Worm (Caenorhabditis elegans): ENCODE measurements around the gene F25A2.1.

F25A2.1 gene

DNA sequence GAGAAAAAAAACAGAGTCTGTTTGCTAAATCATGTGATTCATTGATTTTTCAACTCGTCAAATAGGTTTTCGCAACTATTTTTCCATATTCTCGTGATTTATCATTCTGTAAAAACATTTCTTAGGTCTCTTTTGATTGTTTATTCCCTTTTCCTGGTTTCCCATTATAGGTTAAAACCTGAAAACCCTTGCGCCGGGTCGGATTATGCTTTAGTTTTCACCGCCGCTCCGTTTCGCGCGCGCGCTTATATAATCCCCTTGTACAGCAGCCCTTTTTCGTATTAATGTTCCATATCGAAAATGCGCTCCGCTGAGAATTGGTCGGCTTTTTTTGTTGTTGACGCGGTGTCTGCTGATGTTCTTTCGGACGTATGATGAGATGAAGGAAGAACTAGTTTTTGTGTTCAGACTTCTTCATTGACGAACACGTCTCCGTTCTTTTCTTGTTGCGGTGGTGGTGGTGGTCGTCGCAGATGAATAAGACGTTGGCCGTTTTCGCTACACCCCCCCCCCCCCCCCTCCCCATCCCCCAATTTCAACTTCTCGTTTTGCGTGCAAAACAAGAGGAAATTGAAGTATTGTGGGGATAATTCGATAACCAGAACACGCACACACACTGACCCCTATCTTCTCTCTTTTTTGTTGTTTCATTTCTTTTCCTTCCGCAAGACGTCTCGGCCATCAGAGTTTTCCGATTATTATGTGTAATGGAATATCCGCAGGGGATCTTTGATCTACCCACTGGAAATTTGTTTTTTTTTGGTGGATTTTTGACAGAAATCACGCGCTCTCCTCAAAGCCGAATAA is 24.7 kb upstream of the F25A2.1 start:
- no peak for TF ChIP-seq dao-5 (tag; optimal IDR thresholded peaks at IDR 0.05)
- TF ChIP-seq him-1 (tag; optimal IDR thresholded peaks at IDR 0.05): no peak
- no peak for TF ChIP-seq W03F9.2 (tag; optimal IDR thresholded peaks at IDR 0.05)

DNA sequence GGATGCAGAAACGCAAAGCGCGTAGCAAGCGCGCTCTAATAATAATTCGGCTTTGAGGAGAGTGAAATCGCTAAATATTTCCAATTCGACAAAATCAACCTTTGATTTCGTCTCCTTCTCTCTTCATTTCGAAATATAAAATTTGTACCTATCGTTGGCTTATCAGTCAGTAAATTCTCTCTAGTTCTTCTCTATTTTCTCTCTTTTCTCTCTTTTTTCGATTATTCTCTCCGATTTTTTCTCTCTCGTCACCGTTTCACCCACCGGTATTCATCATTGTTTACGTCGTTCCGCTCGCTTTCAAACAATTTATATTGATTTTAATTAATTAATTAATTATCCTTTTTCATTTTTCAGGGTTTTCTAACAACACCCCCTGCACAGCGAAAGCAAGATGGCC is 23.5 kb upstream of the F25A2.1 start, which contains the start of gene cmd-1:
cmd-1 (plus strand) TSS at position 358 of the 400 bp plus-strand sequence.
- no peak for TF ChIP-seq him-1 (tag; optimal IDR thresholded peaks at IDR 0.05)
- no peak for TF ChIP-seq W03F9.2 (tag; optimal IDR thresholded peaks at IDR 0.05)

DNA sequence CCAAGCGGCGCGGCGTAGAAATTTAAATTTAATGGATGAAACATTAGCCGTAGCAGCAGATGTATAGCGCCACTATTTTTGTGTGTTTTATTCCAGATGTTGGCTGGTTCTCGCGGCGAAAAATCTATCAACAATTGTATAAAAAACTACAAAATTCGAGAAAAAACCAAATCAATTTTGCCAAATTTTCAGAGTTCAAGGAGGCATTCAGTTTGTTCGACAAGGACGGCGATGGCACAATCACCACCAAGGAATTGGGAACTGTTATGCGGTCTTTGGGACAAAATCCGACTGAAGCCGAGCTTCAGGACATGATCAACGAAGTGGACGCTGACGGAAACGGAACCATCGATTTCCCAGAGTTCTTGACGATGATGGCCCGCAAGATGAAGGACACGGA is 22.9 kb upstream of the F25A2.1 start:
- TF ChIP-seq W03F9.2 (tag; optimal IDR thresholded peaks at IDR 0.05) (no peak), dao-5 (tag; optimal IDR thresholded peaks at IDR 0.05) (no peak), him-1 (tag; optimal IDR thresholded peaks at IDR 0.05) (no peak)

DNA sequence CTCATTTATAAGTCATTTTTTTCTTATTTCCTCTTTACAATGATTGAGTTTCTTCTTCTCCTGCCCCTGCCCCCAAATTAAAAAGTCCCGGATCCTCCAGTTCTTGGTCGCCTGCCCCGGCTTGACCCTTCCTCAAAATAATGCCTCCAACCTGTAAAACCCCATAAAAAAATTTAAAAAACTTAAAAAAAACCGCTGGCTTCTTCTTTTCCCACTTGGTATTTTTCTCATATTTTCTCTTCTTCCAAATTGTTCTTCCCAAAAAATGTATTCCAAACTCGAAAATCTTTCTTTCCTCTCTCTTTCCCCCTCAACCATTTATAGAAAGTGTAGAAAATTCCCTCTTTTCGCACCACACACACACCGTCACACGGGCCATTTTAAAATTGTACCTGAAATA is 21.9 kb upstream of the F25A2.1 start:
- no peak for TF ChIP-seq dao-5 (tag; optimal IDR thresholded peaks at IDR 0.05)
- no peak for TF ChIP-seq W03F9.2 (tag; optimal IDR thresholded peaks at IDR 0.05)
- no peak for TF ChIP-seq him-1 (tag; optimal IDR thresholded peaks at IDR 0.05)

DNA sequence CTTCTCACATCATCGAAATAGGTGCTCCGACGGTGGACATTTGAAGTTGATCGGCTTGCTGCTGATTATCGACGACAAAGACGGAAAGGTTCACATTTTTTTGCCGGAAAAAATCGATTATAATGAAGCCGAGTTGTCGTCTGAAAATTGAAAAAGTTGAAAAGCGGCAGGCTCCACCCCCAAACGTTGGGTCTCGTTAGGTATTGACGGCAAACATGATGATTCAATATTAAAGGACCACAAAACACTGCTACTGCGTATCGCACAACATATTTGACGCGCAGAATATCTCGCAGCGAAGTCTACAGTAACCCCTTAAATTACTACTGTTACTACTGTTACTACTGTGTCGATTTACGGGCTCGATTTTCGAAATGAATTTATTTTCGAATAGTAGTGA is 21.1 kb upstream of the F25A2.1 start:
- TF ChIP-seq dao-5 (tag; optimal IDR thresholded peaks at IDR 0.05) (no peak), him-1 (tag; optimal IDR thresholded peaks at IDR 0.05) (peak; percentile 66), W03F9.2 (tag; optimal IDR thresholded peaks at IDR 0.05) (no peak)

DNA sequence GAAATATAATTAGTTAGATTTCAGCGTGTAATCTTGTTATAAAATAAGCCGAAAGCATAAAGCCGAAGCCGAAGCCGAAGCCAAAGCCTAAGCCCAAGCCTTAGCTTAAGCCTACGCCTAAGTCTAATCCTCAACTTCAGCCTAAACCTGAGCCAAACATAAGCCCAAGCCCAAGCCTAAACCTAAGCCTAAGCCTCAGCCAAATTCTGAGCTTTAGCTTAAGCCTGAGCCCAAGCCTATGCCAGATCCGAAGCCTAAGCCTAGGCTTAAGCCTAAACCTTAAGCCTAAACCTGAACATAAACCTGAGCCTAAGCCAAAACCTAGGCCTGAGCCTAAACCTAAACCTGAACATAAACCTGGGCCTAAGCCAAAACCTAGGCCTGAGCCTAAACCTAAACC is 18.7 kb upstream of the F25A2.1 start:
- TF ChIP-seq W03F9.2 (tag; optimal IDR thresholded peaks at IDR 0.05) (no peak), him-1 (tag; optimal IDR thresholded peaks at IDR 0.05) (no peak), dao-5 (tag; optimal IDR thresholded peaks at IDR 0.05) (no peak)

DNA sequence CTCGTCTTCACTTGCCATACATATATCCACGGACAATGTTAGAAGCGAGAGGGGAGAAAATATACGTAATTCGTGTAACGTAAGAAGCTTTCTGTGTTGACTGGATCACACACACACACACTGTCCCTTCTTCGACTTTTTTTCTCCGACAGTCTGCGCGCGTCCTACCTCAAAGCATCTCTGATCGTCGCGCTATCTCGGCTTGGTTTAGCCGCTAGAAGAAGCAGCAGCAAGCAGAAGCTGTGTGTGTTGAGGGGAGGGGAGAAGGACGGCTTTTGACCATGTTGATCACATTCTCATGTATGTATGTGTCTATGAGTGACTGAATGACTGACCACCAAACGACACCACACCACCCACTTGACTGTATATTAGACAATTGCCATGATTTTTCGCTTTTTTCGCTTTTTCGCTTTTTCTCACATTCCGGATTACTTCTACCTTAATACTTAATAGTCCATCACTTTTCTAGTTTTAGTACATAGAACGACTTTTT is 15.1 kb upstream of the F25A2.1 start, which contains the start of gene T21H3.5:
T21H3.5 (minus strand) TSS at position 98 of the 496 bp plus-strand sequence.
- TF ChIP-seq dao-5 (tag; optimal IDR thresholded peaks at IDR 0.05) (no peak), him-1 (tag; optimal IDR thresholded peaks at IDR 0.05) (no peak), W03F9.2 (tag; optimal IDR thresholded peaks at IDR 0.05) (no peak)

DNA sequence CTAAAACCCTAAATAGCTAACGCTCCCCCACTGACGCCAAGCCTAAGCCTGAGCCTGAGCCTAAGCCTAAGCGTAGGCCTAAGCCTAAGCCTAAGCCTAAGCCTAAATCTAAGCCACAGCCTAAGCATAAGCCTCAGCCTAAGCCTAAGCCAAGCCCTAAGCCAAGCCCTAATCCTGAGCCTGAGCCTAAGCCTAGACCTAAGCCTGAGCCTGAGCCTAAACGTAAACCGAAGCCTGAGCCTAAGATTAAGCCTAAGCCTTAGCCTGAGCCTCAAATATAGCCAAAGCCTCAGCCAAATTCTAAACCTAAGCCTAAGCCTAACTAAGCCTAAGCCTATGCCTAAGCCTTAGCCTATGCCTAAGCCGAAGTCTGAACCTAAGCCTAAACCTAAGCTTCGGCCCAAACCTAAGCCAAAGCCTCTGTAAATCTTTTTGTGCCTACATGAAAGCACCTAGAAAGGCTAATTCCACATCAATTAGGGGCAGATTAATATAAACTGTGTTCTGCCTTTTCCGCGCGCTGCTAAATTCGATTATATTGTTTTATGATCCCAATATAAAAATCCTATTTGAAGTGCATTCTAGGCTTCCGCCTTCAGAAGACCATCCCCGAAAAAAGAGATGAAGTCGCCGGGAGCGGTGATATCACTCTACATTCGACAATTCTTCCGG is 14.2 kb upstream of the F25A2.1 start, which contains the start of gene ptr-16:
ptr-16 (plus strand) TSS at position 622 of the 672 bp plus-strand sequence.
- TF ChIP-seq W03F9.2 (tag; optimal IDR thresholded peaks at IDR 0.05) (no peak), him-1 (tag; optimal IDR thresholded peaks at IDR 0.05) (no peak), dao-5 (tag; optimal IDR thresholded peaks at IDR 0.05) (no peak)

DNA sequence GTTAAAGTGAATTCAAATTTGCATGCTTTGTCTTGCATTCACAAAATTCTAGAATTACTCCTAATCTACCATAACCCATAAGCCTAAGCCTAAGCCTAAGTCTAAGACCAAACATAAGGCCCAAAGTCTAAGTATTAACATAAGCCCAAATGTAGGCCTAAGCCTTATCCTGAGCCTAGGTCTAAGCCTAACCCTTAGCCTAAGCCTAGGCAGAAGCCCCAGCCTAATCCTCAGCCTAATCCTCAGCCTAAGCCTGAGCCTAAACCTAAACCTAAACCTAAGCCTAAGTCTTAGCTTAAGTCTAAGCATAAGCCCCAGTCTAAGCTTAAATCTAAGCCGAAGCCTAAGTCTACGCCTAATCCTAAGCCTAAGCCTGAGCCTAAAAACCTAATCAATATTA is 8.8 kb upstream of the F25A2.1 start:
- TF ChIP-seq him-1 (tag; optimal IDR thresholded peaks at IDR 0.05) (no peak), dao-5 (tag; optimal IDR thresholded peaks at IDR 0.05) (no peak), W03F9.2 (tag; optimal IDR thresholded peaks at IDR 0.05) (no peak)

DNA sequence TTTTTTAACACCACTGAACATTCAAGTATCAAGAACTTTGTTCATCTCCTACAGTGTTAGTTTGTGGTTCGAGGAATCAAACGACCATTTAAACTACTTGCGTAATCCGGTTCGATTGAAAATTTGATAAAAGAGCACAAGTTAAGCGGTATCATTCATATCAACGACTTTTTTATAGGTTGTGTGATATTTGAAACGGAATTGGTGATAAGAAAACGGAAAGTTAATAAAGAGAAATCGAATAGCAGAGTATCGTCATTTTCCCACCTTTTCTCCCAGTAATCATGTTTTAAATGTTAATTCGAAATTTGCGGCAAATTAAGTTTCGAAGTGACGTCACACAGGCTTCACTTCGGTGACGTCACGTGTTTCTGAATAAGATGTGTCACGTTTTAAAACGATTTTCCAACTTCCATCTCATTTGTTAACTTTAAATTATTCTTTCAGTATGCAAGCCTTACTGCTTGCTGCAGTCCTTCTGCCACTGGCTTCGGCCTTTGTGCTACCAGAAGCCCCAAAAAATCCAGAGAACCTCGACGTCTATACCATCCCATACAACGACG is 3.0 kb upstream of the F25A2.1 start, which contains the start of gene T21H3.1:
T21H3.1 (plus strand) TSS at position 448 of the 563 bp plus-strand sequence.
- TF ChIP-seq W03F9.2 (tag; optimal IDR thresholded peaks at IDR 0.05): no peak
- TF ChIP-seq him-1 (tag; optimal IDR thresholded peaks at IDR 0.05): no peak
- TF ChIP-seq dao-5 (tag; optimal IDR thresholded peaks at IDR 0.05): no peak

DNA sequence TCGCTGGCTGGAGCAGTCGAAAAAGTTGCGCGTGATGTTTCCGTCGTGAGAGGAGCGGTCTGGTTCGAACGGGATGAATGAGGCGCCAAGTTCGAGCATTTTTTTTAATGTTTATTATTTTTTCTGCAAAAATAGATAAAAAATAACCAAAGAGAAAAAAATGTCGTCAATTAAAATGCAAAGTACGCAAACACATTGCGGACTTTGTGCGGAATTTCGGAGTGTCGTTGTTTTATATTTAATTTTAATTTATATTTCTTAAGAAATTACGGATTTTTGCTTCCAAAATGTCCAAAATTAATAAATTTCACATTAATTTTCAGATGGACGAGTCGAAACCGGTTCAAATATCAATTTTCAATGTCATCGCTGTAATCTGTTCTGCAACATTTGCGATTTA is 16.6 kb downstream of the F25A2.1 start, which contains the start of the genes wrb-1 and Y50D4A.4:
wrb-1 (plus strand) TSS at position 78 of the 400 bp plus-strand sequence.
Y50D4A.4 (minus strand) TSS at position 133 of the 400 bp plus-strand sequence.
- TF ChIP-seq W03F9.2 (tag; optimal IDR thresholded peaks at IDR 0.05): peak; percentile 77
- no peak for TF ChIP-seq him-1 (tag; optimal IDR thresholded peaks at IDR 0.05)
- TF ChIP-seq dao-5 (tag; optimal IDR thresholded peaks at IDR 0.05): no peak

DNA sequence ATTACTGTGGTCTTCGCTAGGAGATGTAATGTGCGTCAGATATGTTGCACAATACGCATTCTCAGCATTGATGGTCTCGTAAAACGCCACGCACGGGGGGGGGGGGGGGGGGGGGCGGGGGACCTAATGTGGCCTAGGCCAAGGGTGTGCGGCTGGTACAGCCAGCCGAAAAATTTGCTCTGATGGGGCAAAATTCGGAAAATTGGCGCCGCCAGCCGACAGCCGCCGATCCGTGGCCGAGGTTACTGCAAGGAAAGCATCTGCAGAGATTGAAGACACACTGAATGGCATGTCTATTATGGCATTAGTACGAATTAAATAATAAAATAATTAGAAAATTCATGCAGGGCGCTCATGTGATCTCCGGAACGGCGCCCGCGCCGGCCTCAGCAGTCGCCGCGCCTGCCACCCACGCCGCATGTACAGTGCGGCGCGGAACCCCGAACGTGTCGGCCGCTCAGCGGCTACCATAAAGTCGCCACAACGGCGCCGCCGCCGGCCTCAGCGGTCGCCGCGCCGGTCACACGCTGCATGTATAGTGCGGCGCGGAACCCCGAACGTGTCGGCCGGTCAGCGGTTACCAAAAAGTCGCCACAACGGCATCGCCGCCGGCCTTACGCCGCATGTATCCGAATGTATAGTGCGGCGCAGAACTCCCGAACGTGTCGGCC is 20.0 kb downstream of the F25A2.1 start, which contains the start of gene Y50D4A.6:
Y50D4A.6 (minus strand) TSS at position 51 of the 671 bp plus-strand sequence.
- TF ChIP-seq him-1 (tag; optimal IDR thresholded peaks at IDR 0.05): no peak
- no peak for TF ChIP-seq W03F9.2 (tag; optimal IDR thresholded peaks at IDR 0.05)
- TF ChIP-seq dao-5 (tag; optimal IDR thresholded peaks at IDR 0.05): no peak

DNA sequence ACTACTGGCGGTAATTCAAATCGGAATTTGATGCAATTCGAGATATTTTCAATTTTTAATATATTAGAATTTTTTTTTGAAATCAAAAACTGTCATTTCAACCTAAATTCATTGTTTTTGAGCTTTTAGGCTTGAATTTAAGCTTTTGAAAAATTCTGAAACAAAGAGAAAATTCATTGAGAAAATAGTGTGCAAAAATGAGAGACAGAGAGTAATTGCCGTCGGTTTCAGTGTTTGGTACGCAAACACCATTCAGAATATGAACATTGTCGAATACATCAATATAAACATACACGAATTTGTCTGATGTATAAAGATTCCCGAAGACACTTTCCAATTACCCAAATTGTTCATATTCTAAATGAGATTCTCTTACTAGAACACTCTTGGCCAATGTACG is 22.3 kb downstream of the F25A2.1 start:
- TF ChIP-seq dao-5 (tag; optimal IDR thresholded peaks at IDR 0.05): no peak
- no peak for TF ChIP-seq W03F9.2 (tag; optimal IDR thresholded peaks at IDR 0.05)
- no peak for TF ChIP-seq him-1 (tag; optimal IDR thresholded peaks at IDR 0.05)

All from whole organism, L4/young adult.